Worm (Caenorhabditis elegans) whole organism, L4/young adult: ENCODE results near the gene C37E2.10.
A peak's percentile ranks its signal among the peaks of the same experiment; 100 is the strongest.

ENCODE experiments used
- dao-5 ChIP-seq: sonication (generic microtip); optimal IDR thresholded peaks from 2 replicates; lab custom pipeline; 2016; ENCODE audit warnings: missing genotype, missing genetic modification characterization, moderate library complexity, missing compliant biosample characterization
- him-1 ChIP-seq: sonication (generic microtip); optimal IDR thresholded peaks from 2 replicates; lab custom pipeline; 2016; ENCODE audit warnings: missing genotype, missing genetic modification reagents, missing genetic modification characterization, missing compliant biosample characterization

DNA sequence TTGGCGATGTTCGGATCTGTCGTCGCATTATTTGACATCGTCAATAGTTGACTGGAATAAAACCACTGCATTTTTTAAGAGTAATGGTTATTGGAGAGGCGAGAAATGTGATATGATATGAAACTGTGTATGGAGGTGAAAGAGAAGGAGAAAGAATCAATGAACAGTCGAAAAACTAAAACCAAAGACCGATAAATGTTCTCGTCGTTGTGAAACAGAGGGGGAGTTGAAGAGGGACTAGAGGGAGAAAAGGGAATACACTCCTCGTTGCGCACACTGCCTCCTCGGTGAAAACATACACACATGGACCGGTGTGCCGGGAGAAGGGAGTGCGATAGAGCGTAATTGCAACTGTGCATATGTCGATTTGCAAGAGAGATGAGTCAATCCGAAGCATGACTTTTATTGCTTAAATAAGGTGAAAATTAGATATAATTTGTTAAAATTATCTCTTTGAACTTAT is 9.2 kb upstream of the C37E2.10 start, which contains the start of gene sym-4:
- TF ChIP-seq dao-5 (tag; lab: Kevin White, UChicago) (no peak), him-1 (peak; percentile 26)
